Worm (Caenorhabditis elegans) whole organism, early embryonic: ENCODE results near the gene tag-120.

ENCODE experiments used
- B0310.2 ChIP-seq: sonication (generic microtip); optimal IDR thresholded peaks from 2 replicates; lab custom pipeline; 2016; ENCODE audit warnings: mild to moderate bottlenecking, missing genetic modification characterization, missing compliant biosample characterization
- ama-1 ChIP-seq: fragments of 150-350 bp; optimal IDR thresholded peaks from 2 replicates; lab custom pipeline; 2014
- ets-7 ChIP-seq: sonication (generic microtip); optimal IDR thresholded peaks from 2 replicates; lab custom pipeline; 2016; ENCODE audit warnings: missing genotype, missing genetic modification characterization, missing compliant biosample characterization
- flt-1 ChIP-seq: fragments of 200-800 bp; sonication (Bioruptor generic); IDR thresholded peaks from 2 replicates; pipeline ENCODE4 v1.3.6; 2022; ENCODE audit warnings: missing genetic modification characterization, missing compliant biosample characterization
- hmbx-1 ChIP-seq: sonication (generic microtip); optimal IDR thresholded peaks from 2 replicates; lab custom pipeline; 2016; ENCODE audit warnings: mild to moderate bottlenecking, missing genetic modification characterization, missing compliant biosample characterization
- hmg-4 ChIP-seq: fragments of 200-800 bp; sonication (Bioruptor generic); optimal IDR thresholded peaks from 2 replicates; lab custom pipeline; 2018; ENCODE audit warnings: mild to moderate bottlenecking, missing genetic modification characterization, missing compliant biosample characterization
- hnd-1 ChIP-seq: sonication (generic microtip); optimal IDR thresholded peaks from 2 replicates; lab custom pipeline; 2016; ENCODE audit warnings: missing genetic modification characterization, missing compliant biosample characterization
- pes-1 ChIP-seq: fragments of 200-800 bp; sonication (Bioruptor generic); IDR thresholded peaks from 2 replicates; pipeline ENCODE4 v1.3.6; 2022; ENCODE audit warnings: missing genetic modification reagents, missing genetic modification characterization, missing compliant biosample characterization
- scrt-1 ChIP-seq: fragments of 200-800 bp; sonication (Bioruptor generic); IDR thresholded peaks from 2 replicates; pipeline ENCODE4 v1.3.6; 2022; ENCODE audit warnings: missing genetic modification characterization, missing compliant biosample characterization
- tbx-11 ChIP-seq: fragments of 200-800 bp; sonication (Bioruptor generic); IDR thresholded peaks from 2 replicates; pipeline ENCODE4 v1.3.6; 2022; ENCODE audit warnings: missing genetic modification characterization, missing compliant biosample characterization

DNA sequence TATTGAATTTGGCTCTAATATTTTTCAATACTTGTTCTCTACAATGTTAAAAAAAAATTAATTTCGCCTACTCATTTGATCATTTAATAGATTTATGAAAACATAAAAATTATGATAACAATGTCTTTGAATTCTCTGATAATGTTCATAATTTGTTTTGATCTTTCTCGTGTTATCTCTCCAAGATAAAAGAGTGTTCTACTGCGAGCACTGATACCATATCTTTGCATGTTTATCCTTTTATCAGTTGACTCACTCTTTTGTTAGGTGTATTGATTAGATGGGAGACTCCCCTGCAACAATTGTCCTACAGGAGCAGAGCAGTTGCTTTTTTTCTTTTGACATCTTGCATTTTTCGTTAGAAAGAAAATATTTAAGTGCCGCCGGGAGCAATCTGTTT lies 10.4 kb downstream of the tag-120 start:
- TF ChIP-seq hnd-1 (tag; lab: Kevin White, UChicago) (no peak), flt-1 (GFP tag; lab: Robert Waterston, UW) (no peak), pes-1 (GFP tag; lab: Robert Waterston, UW) (no peak), tbx-11 (GFP tag; lab: Robert Waterston, UW) (no peak), ama-1 (lab: Kevin White, UChicago) (no peak), hmbx-1 (tag; lab: Kevin White, UChicago) (no peak), scrt-1 (GFP tag; lab: Robert Waterston, UW) (no peak), B0310.2 (tag; lab: Kevin White, UChicago) (no peak), ets-7 (tag; lab: Kevin White, UChicago) (no peak), hmg-4 (GFP tag; lab: Kevin White, UChicago) (no peak)
